Fruit fly (Drosophila melanogaster): ENCODE results near the gene Gad1.

- no peak for TF ChIP-seq CG8478 (optimal IDR thresholded peaks at IDR 0.05)
- peak; percentile 74 to 76 for TF ChIP-seq CTCF (optimal IDR thresholded peaks at IDR 0.05)
Observed at dm6 chr3L:4072717-4073116, 15.8 kb downstream of the Gad1 start.

Data from S2 (cell line).